Fruit fly (Drosophila melanogaster) whole organism, embryonic: Measurements from ENCODE around the gene CG5013.

Experiments
- CG10959 ChIP-seq: fragments of 200-800 bp; sonication (Bioruptor generic); IDR thresholded peaks from 2 replicates; pipeline ENCODE4 v1.3.6; 2022; ENCODE audit warnings: missing biosample characterization, missing genetic modification characterization
- CG11696 ChIP-seq: fragments of 200-800 bp; sonication (Bioruptor generic); IDR thresholded peaks from 2 replicates; pipeline ENCODE4 v1.3.6; 2022; ENCODE audit warnings: missing biosample characterization, missing genetic modification characterization
- CG11723 ChIP-seq: fragments of 200-800 bp; sonication (Bioruptor generic); optimal IDR thresholded peaks from 2 replicates; lab custom pipeline; 2017; ENCODE audit warnings: missing biosample characterization, mild to moderate bottlenecking, missing genetic modification characterization
- CG12219 ChIP-seq: fragments of 200-800 bp; sonication (Bioruptor generic); optimal IDR thresholded peaks from 3 replicates; lab custom pipeline; 2018; ENCODE audit warnings: missing biosample characterization, mild to moderate bottlenecking, missing genetic modification characterization
- CG12391 ChIP-seq: fragments of 200-800 bp; sonication (Bioruptor generic); optimal IDR thresholded peaks from 3 replicates; lab custom pipeline; 2018; ENCODE audit warnings: missing biosample characterization, mild to moderate bottlenecking, missing genetic modification characterization, moderate library complexity
- CG13424 ChIP-seq: fragments of 200-800 bp; sonication (Bioruptor generic); optimal IDR thresholded peaks from 2 replicates; lab custom pipeline; 2019; ENCODE audit warnings: missing biosample characterization, mild to moderate bottlenecking, missing genetic modification characterization, moderate library complexity
- CG15696 ChIP-seq: fragments of 200-800 bp; sonication (Bioruptor generic); optimal IDR thresholded peaks from 2 replicates; lab custom pipeline; 2019; ENCODE audit warnings: missing biosample characterization, mild to moderate bottlenecking, missing genetic modification characterization, moderate library complexity
- CG16863 ChIP-seq: fragments of 200-800 bp; sonication (Bioruptor generic); optimal IDR thresholded peaks from 3 replicates; lab custom pipeline; 2016; ENCODE audit warnings: missing biosample characterization, missing genetic modification characterization
- CG17912 ChIP-seq: fragments of 200-800 bp; sonication (Bioruptor generic); optimal IDR thresholded peaks from 2 replicates; lab custom pipeline; 2018; ENCODE audit warnings: missing biosample characterization, mild to moderate bottlenecking, missing genetic modification characterization
- CG2129 ChIP-seq: fragments of 200-800 bp; sonication (Bioruptor generic); IDR thresholded peaks from 2 replicates; pipeline ENCODE4 v1.3.6; 2022; ENCODE audit warnings: missing biosample characterization, missing genetic modification characterization; ENCODE audit not compliant: partially characterized antibody
- CG2202 ChIP-seq: fragments of 200-800 bp; sonication (Bioruptor generic); optimal IDR thresholded peaks from 2 replicates; lab custom pipeline; 2018; ENCODE audit warnings: missing biosample characterization, mild to moderate bottlenecking, missing genetic modification characterization
- CG4360 ChIP-seq: fragments of 200-800 bp; sonication (Bioruptor generic); IDR thresholded peaks from 2 replicates; pipeline ENCODE4 v1.3.6; 2022; ENCODE audit warnings: missing biosample characterization, missing genetic modification characterization
- CG4854 ChIP-seq: fragments of 200-800 bp; sonication (Bioruptor generic); optimal IDR thresholded peaks from 2 replicates; lab custom pipeline; 2016; ENCODE audit warnings: missing biosample characterization, missing genetic modification characterization, inconsistent platforms
- CG5180 ChIP-seq: fragments of 200-800 bp; sonication (Bioruptor generic); optimal IDR thresholded peaks from 3 replicates; lab custom pipeline; 2017; ENCODE audit warnings: missing biosample characterization, missing genetic modification characterization, mild to moderate bottlenecking, moderate library complexity, missing genetic modification reagents
- CG6654 ChIP-seq: fragments of 200-800 bp; sonication (Bioruptor generic); optimal IDR thresholded peaks from 2 replicates; lab custom pipeline; 2017; ENCODE audit warnings: missing biosample characterization, mild to moderate bottlenecking, missing genetic modification characterization
- CG8089 ChIP-seq: fragments of 200-800 bp; sonication (Bioruptor generic); optimal IDR thresholded peaks from 3 replicates; lab custom pipeline; 2016; ENCODE audit warnings: missing biosample characterization, missing genetic modification characterization
- CG8944 ChIP-seq: fragments of 200-800 bp; sonication (Bioruptor generic); optimal IDR thresholded peaks from 3 replicates; lab custom pipeline; 2016; ENCODE audit warnings: missing biosample characterization, missing genetic modification characterization
- CG9727 ChIP-seq: fragments of 200-800 bp; sonication (Bioruptor generic); optimal IDR thresholded peaks from 3 replicates; lab custom pipeline; 2017; ENCODE audit warnings: missing biosample characterization, mild to moderate bottlenecking, missing genetic modification characterization
- CG9797 ChIP-seq: fragments of 200-800 bp; sonication (Bioruptor generic); optimal IDR thresholded peaks from 3 replicates; lab custom pipeline; 2018; ENCODE audit warnings: missing biosample characterization, mild to moderate bottlenecking, missing genetic modification characterization
- CG9817 ChIP-seq: fragments of 200-800 bp; sonication (Bioruptor generic); optimal IDR thresholded peaks from 2 replicates; lab custom pipeline; 2018; ENCODE audit warnings: missing biosample characterization, mild to moderate bottlenecking, missing genetic modification characterization, moderate library complexity
- Deaf1 ChIP-seq: fragments of 200-800 bp; optimal IDR thresholded peaks from 3 replicates; lab custom pipeline; 2019; ENCODE audit warnings: missing biosample characterization, mild to moderate bottlenecking, missing genetic modification characterization, moderate library complexity
- Ets97D ChIP-seq: fragments of 200-800 bp; sonication (Bioruptor generic); optimal IDR thresholded peaks from 3 replicates; lab custom pipeline; 2016; ENCODE audit warnings: missing biosample characterization, missing genetic modification characterization
- Hey ChIP-seq: fragments of 200-800 bp; sonication (Bioruptor generic); optimal IDR thresholded peaks from 3 replicates; lab custom pipeline; 2018; ENCODE audit warnings: missing biosample characterization, mild to moderate bottlenecking, missing genetic modification characterization
- Kr ChIP-seq: fragments of 200-800 bp; sonication (Bioruptor generic); optimal IDR thresholded peaks from 2 replicates; lab custom pipeline; 2017; ENCODE audit warnings: missing biosample characterization, mild to moderate bottlenecking, missing genetic modification characterization
- Meics ChIP-seq: fragments of 200-800 bp; sonication (Bioruptor generic); optimal IDR thresholded peaks from 2 replicates; lab custom pipeline; 2017; ENCODE audit warnings: missing biosample characterization, mild to moderate bottlenecking, missing genetic modification characterization
- NC2β ChIP-seq: fragments of 200-800 bp; sonication (Bioruptor generic); optimal IDR thresholded peaks from 2 replicates; lab custom pipeline; 2016; ENCODE audit warnings: missing biosample characterization, missing genetic modification characterization
- Nf-YB ChIP-seq: fragments of 200-800 bp; sonication (Bioruptor generic); optimal IDR thresholded peaks from 3 replicates; lab custom pipeline; 2019; ENCODE audit warnings: missing biosample characterization, mild to moderate bottlenecking, missing genetic modification characterization, moderate library complexity
- Oaz ChIP-seq: fragments of 200-800 bp; sonication (Bioruptor generic); IDR thresholded peaks from 2 replicates; pipeline ENCODE4 v1.3.6; 2022; ENCODE audit warnings: missing biosample characterization, missing genetic modification characterization
- PHDP ChIP-seq: fragments of 200-800 bp; sonication (Bioruptor generic); optimal IDR thresholded peaks from 3 replicates; lab custom pipeline; 2018; ENCODE audit warnings: missing biosample characterization, mild to moderate bottlenecking, missing genetic modification characterization, moderate library complexity
- bab2 ChIP-seq: fragments of 200-800 bp; sonication (Bioruptor generic); optimal IDR thresholded peaks from 2 replicates; lab custom pipeline; 2016; ENCODE audit warnings: missing biosample characterization, missing genetic modification characterization
- cg ChIP-seq: fragments of 200-800 bp; sonication (Bioruptor generic); optimal IDR thresholded peaks from 3 replicates; lab custom pipeline; 2019; ENCODE audit warnings: missing biosample characterization, mild to moderate bottlenecking, missing genetic modification characterization, moderate library complexity
- ci ChIP-seq: fragments of 200-800 bp; sonication (Bioruptor generic); IDR thresholded peaks from 3 replicates; pipeline ENCODE4 v1.3.6; 2022; ENCODE audit warnings: missing biosample characterization, missing genetic modification characterization
- crol ChIP-seq: fragments of 200-800 bp; sonication (Bioruptor generic); IDR thresholded peaks from 2 replicates; pipeline ENCODE4 v1.3.6; 2022; ENCODE audit warnings: missing biosample characterization, missing genetic modification characterization
- dysf ChIP-seq: fragments of 200-800 bp; sonication (Bioruptor generic); IDR thresholded peaks from 3 replicates; pipeline ENCODE4 v1.3.6; 2022; ENCODE audit warnings: missing biosample characterization, missing genetic modification characterization
- eyg ChIP-seq: fragments of 200-800 bp; sonication (Bioruptor generic); optimal IDR thresholded peaks from 3 replicates; lab custom pipeline; 2016; ENCODE audit warnings: missing biosample characterization, missing genetic modification characterization
- gce ChIP-seq: fragments of 200-800 bp; sonication (Bioruptor generic); IDR thresholded peaks from 3 replicates; pipeline ENCODE4 v1.3.6; 2022; ENCODE audit warnings: missing biosample characterization, missing genetic modification characterization
- gsb-n ChIP-seq: fragments of 200-800 bp; sonication (Bioruptor generic); optimal IDR thresholded peaks from 3 replicates; lab custom pipeline; 2018; ENCODE audit warnings: missing biosample characterization, mild to moderate bottlenecking, missing genetic modification characterization
- kay ChIP-seq: fragments of 200-800 bp; sonication (Bioruptor generic); optimal IDR thresholded peaks from 2 replicates; lab custom pipeline; 2016; ENCODE audit warnings: missing biosample characterization, missing genetic modification characterization
- lilli ChIP-seq: fragments of 200-800 bp; sonication (Bioruptor generic); optimal IDR thresholded peaks from 3 replicates; lab custom pipeline; 2016; ENCODE audit warnings: missing biosample characterization, missing genetic modification characterization
- oc ChIP-seq: fragments of 200-800 bp; sonication (Bioruptor generic); optimal IDR thresholded peaks from 2 replicates; lab custom pipeline; 2018; ENCODE audit warnings: missing biosample characterization, mild to moderate bottlenecking, missing genetic modification characterization, moderate library complexity
- salm ChIP-seq: fragments of 200-800 bp; sonication (Bioruptor generic); optimal IDR thresholded peaks from 2 replicates; lab custom pipeline; 2018; ENCODE audit warnings: missing biosample characterization, mild to moderate bottlenecking, missing genetic modification characterization
- sc ChIP-seq, 3 experiments: fragments of >200 bp in 2 of 3; fragments of 200-800 bp in 1 of 3; sonication (Bioruptor generic) in 1 of 3; optimal IDR thresholded peaks; 2 replicates in 2 of 3; 3 replicates in 1 of 3; lab custom pipeline; 2017; ENCODE audit warnings: mild to moderate bottlenecking in 1 of 3, missing biosample characterization in 1 of 3, missing genetic modification characterization in 1 of 3, missing genetic modification reagents in 1 of 3
- sens ChIP-seq: fragments of 200-800 bp; sonication (Bioruptor generic); peaks from one replicate; lab custom pipeline; 2016; ENCODE audit warnings: missing biosample characterization, missing genetic modification characterization
- so ChIP-seq: fragments of 200-800 bp; sonication (Bioruptor generic); IDR thresholded peaks from 3 replicates; pipeline ENCODE4 v1.3.6; 2022; ENCODE audit warnings: missing biosample characterization, missing genetic modification characterization
- sr ChIP-seq: fragments of 200-800 bp; sonication (Bioruptor generic); IDR thresholded peaks from 3 replicates; pipeline ENCODE4 v1.3.6; 2022; ENCODE audit warnings: missing biosample characterization, missing genetic modification characterization
- tgo ChIP-seq: fragments of 200-800 bp; sonication (Bioruptor generic); IDR thresholded peaks from 3 replicates; pipeline ENCODE4 v1.3.6; 2022; ENCODE audit warnings: missing biosample characterization, missing genetic modification characterization
- unc-4 ChIP-seq: fragments of 200-800 bp; sonication (Bioruptor generic); IDR thresholded peaks from 2 replicates; pipeline ENCODE4 v1.3.6; 2022; ENCODE audit warnings: missing biosample characterization, missing genetic modification characterization; ENCODE audit not compliant: partially characterized antibody
- vfl ChIP-seq: fragments of 200-800 bp; sonication (Bioruptor generic); optimal IDR thresholded peaks from 2 replicates; lab custom pipeline; 2016; ENCODE audit warnings: missing biosample characterization, missing genetic modification characterization
- vnd ChIP-seq: fragments of 200-800 bp; sonication (Bioruptor generic); IDR thresholded peaks from 3 replicates; pipeline ENCODE4 v1.3.6; 2022; ENCODE audit warnings: missing biosample characterization, missing genetic modification characterization; ENCODE audit not compliant: partially characterized antibody
- zfh1 ChIP-seq: fragments of 200-800 bp; sonication (Bioruptor generic); IDR thresholded peaks from 3 replicates; pipeline ENCODE4 v1.3.6; 2022; ENCODE audit warnings: missing biosample characterization, missing genetic modification characterization

CG5013 gene

DNA sequence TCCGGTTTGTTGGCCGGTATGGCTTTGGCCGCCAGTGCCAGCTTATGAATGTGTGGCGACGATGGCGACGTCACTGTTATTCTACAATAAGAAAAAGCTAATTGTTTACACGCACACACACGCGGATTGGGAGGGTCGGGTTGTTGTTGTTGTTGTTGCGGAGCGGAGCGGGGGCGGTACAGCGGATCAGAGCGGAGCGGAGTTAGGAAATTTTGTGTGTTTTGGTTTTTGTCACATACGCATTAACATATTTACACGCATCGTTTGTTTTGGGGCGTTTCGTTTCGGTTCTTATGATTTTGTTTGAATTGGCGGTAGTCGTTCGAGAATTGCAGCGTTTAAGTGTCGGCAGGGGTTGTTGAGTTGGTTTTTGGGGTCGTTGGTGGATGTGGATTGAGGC, 19.8 kb downstream of the CG5013 start:
- TF ChIP-seq CG16863, result peak; percentile 41
- TF ChIP-seq NC2β, result peak; percentile 28
- peak; percentile 43; the same call in 1 of the 3 replicates for TF ChIP-seq gce
- TF ChIP-seq CG11696 (GFP tag; lab: Robert Waterston, UW), result 0 out of 2 replicates have a peak, but pooled peaks have one; percentile 18
- TF ChIP-seq Nf-YB (GFP tag; lab: Kevin White, UChicago), result peak; percentile 25
- TF ChIP-seq tgo (GFP tag; lab: Robert Waterston, UW), result no peak
- TF ChIP-seq sr (GFP tag; lab: Robert Waterston, UW), result peak; percentile 48; the same call in 1 of the 3 replicates
- TF ChIP-seq CG9817 (tag; lab: Kevin White, UChicago), result no peak
- TF ChIP-seq unc-4, result no peak
- no peak for TF ChIP-seq Kr
- TF ChIP-seq CG15696 (tag; lab: Kevin White, UChicago), result peak; percentile 38
- 0 out of 3 replicates have a peak, but pooled peaks have one; percentile 10 for TF ChIP-seq vnd (GFP tag; lab: Robert Waterston, UW)
- TF ChIP-seq crol, result peak; percentile 86
- TF ChIP-seq CG4360, result peak; percentile 87
- peak; percentile 68 for TF ChIP-seq gsb-n (tag; lab: Kevin White, UChicago)
- TF ChIP-seq CG8944, result no peak
- no peak for TF ChIP-seq Ets97D (GFP tag; lab: Kevin White, UChicago)
- TF ChIP-seq CG9797, result no peak
- TF ChIP-seq CG11723 (GFP tag; lab: Kevin White, UChicago), result peak; percentile 42
- peak; percentile 48 for TF ChIP-seq CG17912 (GFP tag; lab: Kevin White, UChicago)
- no peak for TF ChIP-seq sc (optimal IDR thresholded peaks at IDR 0.05; lab: Kevin White, UChicago)
- TF ChIP-seq sc (GFP tag; optimal IDR thresholded peaks at IDR 0.05; lab: Kevin White, UChicago), result peak; percentile 40
- TF ChIP-seq cg (GFP tag; lab: Kevin White, UChicago), result peak; percentile 58
- TF ChIP-seq CG4854 (GFP tag; lab: Kevin White, UChicago), result no peak
- TF ChIP-seq CG2129 (GFP tag; lab: Robert Waterston, UW), result no peak
- no peak for TF ChIP-seq CG10959 (GFP tag; lab: Robert Waterston, UW)
- no peak for TF ChIP-seq Oaz (GFP tag; lab: Robert Waterston, UW)
- peak; percentile 28 for TF ChIP-seq CG5180
- peak; percentile 60 for TF ChIP-seq CG2202
- no peak for TF ChIP-seq kay (GFP tag; lab: Kevin White, UChicago)
- peak; percentile 24; the same call in 1 of the 3 replicates for TF ChIP-seq dysf
- no peak for TF ChIP-seq Deaf1 (tag; lab: Kevin White, UChicago)
- TF ChIP-seq CG12391 (tag; lab: Kevin White, UChicago), result peak; percentile 9
- TF ChIP-seq sens, result peak; percentile 88
- no peak for TF ChIP-seq CG8089 (GFP tag; lab: Kevin White, UChicago)
- peak; percentile 42 for TF ChIP-seq CG13424 (tag; lab: Kevin White, UChicago)
- TF ChIP-seq salm (tag; lab: Kevin White, UChicago), result peak; percentile 21
- peak; percentile 43 for TF ChIP-seq Meics
- no peak for TF ChIP-seq vfl (GFP tag; lab: Kevin White, UChicago)
- peak; percentile 73 for TF ChIP-seq oc (tag; lab: Kevin White, UChicago)
- peak; percentile 67; the same call in 2 of the 3 replicates for TF ChIP-seq ci (GFP tag; lab: Robert Waterston, UW)
- TF ChIP-seq Hey (tag; lab: Kevin White, UChicago), result peak; percentile 13
- TF ChIP-seq CG9727, result peak; percentile 53
- peak; percentile 45; the same call in 1 of the 3 replicates for TF ChIP-seq zfh1 (GFP tag; lab: Robert Waterston, UW)
- TF ChIP-seq so (GFP tag; lab: Robert Waterston, UW), result no peak
- TF ChIP-seq eyg (GFP tag; lab: Kevin White, UChicago), result peak; percentile 5
- no peak for TF ChIP-seq PHDP (tag; lab: Kevin White, UChicago)
- TF ChIP-seq lilli, result no peak
- TF ChIP-seq CG6654 (GFP tag; lab: Kevin White, UChicago), result peak; percentile 3
- TF ChIP-seq bab2, result peak; percentile 48
- TF ChIP-seq CG12219, result peak; percentile 48
